Fruit fly (Drosophila melanogaster) whole organism, embryonic: ENCODE measurements around the gene CG1847.

ENCODE experiments used
- Blimp-1 ChIP-seq: fragments of 200-800 bp; sonication (Bioruptor generic); optimal IDR thresholded peaks from 3 replicates; lab custom pipeline; 2018; ENCODE audit warnings: missing biosample characterization, missing genetic modification characterization, mild to moderate bottlenecking, moderate library complexity, missing genetic modification reagents
- CG12219 ChIP-seq: fragments of 200-800 bp; sonication (Bioruptor generic); optimal IDR thresholded peaks from 3 replicates; lab custom pipeline; 2018; ENCODE audit warnings: missing biosample characterization, mild to moderate bottlenecking, missing genetic modification characterization
- CG13624 ChIP-seq: fragments of 200-800 bp; sonication (Bioruptor generic); optimal IDR thresholded peaks from 2 replicates; lab custom pipeline; 2016; ENCODE audit warnings: missing biosample characterization, missing genetic modification characterization
- CG15073 ChIP-seq: fragments of 200-800 bp; sonication (Bioruptor generic); optimal IDR thresholded peaks from 2 replicates; lab custom pipeline; 2016; ENCODE audit warnings: missing biosample characterization, missing genetic modification characterization
- CG1603 ChIP-seq: fragments of 200-800 bp; sonication (Bioruptor generic); optimal IDR thresholded peaks from 2 replicates; lab custom pipeline; 2019; ENCODE audit warnings: missing biosample characterization, mild to moderate bottlenecking, missing genetic modification characterization, moderate library complexity
- CG16863 ChIP-seq: fragments of 200-800 bp; sonication (Bioruptor generic); optimal IDR thresholded peaks from 3 replicates; lab custom pipeline; 2016; ENCODE audit warnings: missing biosample characterization, missing genetic modification characterization
- CG2678 ChIP-seq: fragments of 200-800 bp; sonication (Bioruptor generic); optimal IDR thresholded peaks from 3 replicates; lab custom pipeline; 2019; ENCODE audit warnings: missing biosample characterization, mild to moderate bottlenecking, missing genetic modification characterization, moderate library complexity
- CG34376 ChIP-seq: fragments of 200-800 bp; sonication (Bioruptor generic); optimal IDR thresholded peaks from 2 replicates; lab custom pipeline; 2018; ENCODE audit warnings: missing biosample characterization, mild to moderate bottlenecking, missing genetic modification characterization
- CG4424 ChIP-seq: fragments of 200-800 bp; sonication (Bioruptor generic); optimal IDR thresholded peaks from 3 replicates; lab custom pipeline; 2016; ENCODE audit warnings: missing biosample characterization, missing genetic modification characterization
- CG6791 ChIP-seq: fragments of 200-800 bp; sonication (Bioruptor generic); IDR thresholded peaks from 3 replicates; pipeline ENCODE4 v1.3.6; 2022; ENCODE audit warnings: missing biosample characterization, missing genetic modification characterization; ENCODE audit not compliant: partially characterized antibody
- CG6813 ChIP-seq: fragments of 200-800 bp; sonication (Bioruptor generic); optimal IDR thresholded peaks from 2 replicates; lab custom pipeline; 2017; ENCODE audit warnings: missing biosample characterization, missing genetic modification characterization, mild to moderate bottlenecking, moderate library complexity, missing genetic modification reagents
- CG6854 ChIP-seq: fragments of 200-800 bp; sonication (Bioruptor generic); optimal IDR thresholded peaks from 3 replicates; lab custom pipeline; 2017; ENCODE audit warnings: missing biosample characterization, mild to moderate bottlenecking, missing genetic modification characterization
- CG7271 ChIP-seq: fragments of 200-800 bp; sonication (Bioruptor generic); optimal IDR thresholded peaks from 2 replicates; lab custom pipeline; 2018; ENCODE audit warnings: missing biosample characterization, mild to moderate bottlenecking, missing genetic modification characterization, moderate library complexity
- CG8924 ChIP-seq: fragments of 200-800 bp; optimal IDR thresholded peaks from 3 replicates; lab custom pipeline; 2019; ENCODE audit warnings: missing biosample characterization, mild to moderate bottlenecking, missing genetic modification characterization, moderate library complexity
- CG9817 ChIP-seq: fragments of 200-800 bp; sonication (Bioruptor generic); optimal IDR thresholded peaks from 2 replicates; lab custom pipeline; 2018; ENCODE audit warnings: missing biosample characterization, mild to moderate bottlenecking, missing genetic modification characterization, moderate library complexity
- Chrac-16 ChIP-seq: fragments of 200-800 bp; sonication (Bioruptor generic); optimal IDR thresholded peaks from 3 replicates; lab custom pipeline; 2016; ENCODE audit warnings: missing biosample characterization, missing genetic modification characterization
- ERR ChIP-seq: fragments of 200-800 bp; sonication (Bioruptor generic); optimal IDR thresholded peaks from 2 replicates; lab custom pipeline; 2016; ENCODE audit warnings: missing biosample characterization, missing genetic modification characterization
- Hmr ChIP-seq: fragments of 200-800 bp; sonication (Bioruptor generic); optimal IDR thresholded peaks from 3 replicates; lab custom pipeline; 2017; ENCODE audit warnings: mild to moderate bottlenecking, missing biosample characterization, missing genetic modification reagents, missing genetic modification characterization
- Hr78 ChIP-seq, 2 experiments: fragments of 200-800 bp in 1 of 2; fragments of >200 bp in 1 of 2; sonication (Bioruptor generic) in 1 of 2; optimal IDR thresholded peaks; 2 replicates each; lab custom pipeline; 2017 to 2019; ENCODE audit warnings: missing biosample characterization in 2 of 2, missing genetic modification characterization in 2 of 2, mild to moderate bottlenecking in 1 of 2, moderate library complexity in 1 of 2
- MESR4 ChIP-seq: fragments of 200-800 bp; sonication (Bioruptor generic); optimal IDR thresholded peaks from 2 replicates; lab custom pipeline; 2018; ENCODE audit warnings: missing biosample characterization, mild to moderate bottlenecking, missing genetic modification characterization, moderate library complexity
- Med ChIP-seq: fragments of 200-800 bp; sonication (Bioruptor generic); peaks from one replicate; lab custom pipeline; 2016; ENCODE audit warnings: missing biosample characterization, missing genetic modification characterization, mild to moderate bottlenecking, inconsistent platforms, moderate library complexity
- Pdp1 ChIP-seq, 2 experiments: fragments of 200-800 bp; sonication (Bioruptor generic); optimal IDR thresholded peaks; 3 replicates each; lab custom pipeline; 2016; ENCODE audit warnings: missing biosample characterization in 2 of 2, missing genetic modification characterization in 2 of 2, mild to moderate bottlenecking in 1 of 2, moderate library complexity in 1 of 2
- Trl ChIP-seq, 3 experiments: fragments of >200 bp in 2 of 3; fragments of 200-800 bp in 1 of 3; sonication (Bioruptor generic) in 1 of 3; optimal IDR thresholded peaks; 2 replicates in 1 of 3; 3 replicates in 2 of 3; lab custom pipeline; 2016 to 2017; ENCODE audit warnings: missing biosample characterization in 1 of 3, missing genetic modification characterization in 1 of 3
- Vsx1 ChIP-seq: fragments of 200-800 bp; sonication (Bioruptor generic); optimal IDR thresholded peaks from 2 replicates; lab custom pipeline; 2017; ENCODE audit warnings: missing biosample characterization, mild to moderate bottlenecking, missing genetic modification characterization, missing genetic modification reagents
- Xrp1 ChIP-seq: fragments of 200-800 bp; sonication (Bioruptor generic); IDR thresholded peaks from 2 replicates; pipeline ENCODE4 v1.3.6; 2022; ENCODE audit warnings: missing biosample characterization, missing genetic modification characterization
- ara ChIP-seq: fragments of 200-800 bp; sonication (Bioruptor generic); IDR thresholded peaks from 2 replicates; pipeline ENCODE4 v1.3.6; 2022; ENCODE audit warnings: missing biosample characterization, missing genetic modification characterization
- cg ChIP-seq: fragments of 200-800 bp; sonication (Bioruptor generic); optimal IDR thresholded peaks from 3 replicates; lab custom pipeline; 2019; ENCODE audit warnings: missing biosample characterization, mild to moderate bottlenecking, missing genetic modification characterization, moderate library complexity
- crol ChIP-seq: fragments of 200-800 bp; sonication (Bioruptor generic); IDR thresholded peaks from 2 replicates; pipeline ENCODE4 v1.3.6; 2022; ENCODE audit warnings: missing biosample characterization, missing genetic modification characterization
- cwo ChIP-seq: fragments of 200-800 bp; sonication (Bioruptor generic); optimal IDR thresholded peaks from 3 replicates; lab custom pipeline; 2017; ENCODE audit warnings: missing biosample characterization, missing genetic modification characterization, mild to moderate bottlenecking, moderate library complexity, missing genetic modification reagents
- exex ChIP-seq: fragments of 200-800 bp; sonication (Bioruptor generic); optimal IDR thresholded peaks from 4 replicates; lab custom pipeline; 2018; ENCODE audit warnings: missing biosample characterization, mild to moderate bottlenecking, missing genetic modification characterization, moderate library complexity
- fd96Cb ChIP-seq: fragments of 200-800 bp; sonication (Bioruptor generic); optimal IDR thresholded peaks from 2 replicates; lab custom pipeline; 2018; ENCODE audit warnings: missing biosample characterization, mild to moderate bottlenecking, missing genetic modification characterization, moderate library complexity
- gem ChIP-seq: fragments of 200-800 bp; sonication (Bioruptor generic); optimal IDR thresholded peaks from 2 replicates; lab custom pipeline; 2019; ENCODE audit warnings: missing biosample characterization, mild to moderate bottlenecking, missing genetic modification characterization, moderate library complexity
- grau ChIP-seq: fragments of 200-800 bp; optimal IDR thresholded peaks from 3 replicates; lab custom pipeline; 2019; ENCODE audit warnings: missing biosample characterization, mild to moderate bottlenecking, missing genetic modification characterization, moderate library complexity
- grn ChIP-seq: fragments of 200-800 bp; sonication (Bioruptor generic); optimal IDR thresholded peaks from 3 replicates; lab custom pipeline; 2017; ENCODE audit warnings: missing biosample characterization, missing genetic modification characterization
- ind ChIP-seq: fragments of 200-800 bp; sonication (Bioruptor generic); optimal IDR thresholded peaks from 3 replicates; lab custom pipeline; 2016; ENCODE audit warnings: missing biosample characterization, missing genetic modification characterization
- jigr1 ChIP-seq: fragments of 200-800 bp; sonication (Bioruptor generic); IDR thresholded peaks from 3 replicates; pipeline ENCODE4 v1.3.6; 2022; ENCODE audit warnings: missing biosample characterization, missing genetic modification characterization
- knrl ChIP-seq: fragments of 200-800 bp; sonication (Bioruptor generic); IDR thresholded peaks from 3 replicates; pipeline ENCODE4 v1.3.6; 2022; ENCODE audit warnings: missing biosample characterization, missing genetic modification characterization; ENCODE audit not compliant: partially characterized antibody
- lilli ChIP-seq: fragments of 200-800 bp; sonication (Bioruptor generic); optimal IDR thresholded peaks from 3 replicates; lab custom pipeline; 2016; ENCODE audit warnings: missing biosample characterization, missing genetic modification characterization
- maf-S ChIP-seq: fragments of 200-800 bp; sonication (Bioruptor generic); optimal IDR thresholded peaks from 2 replicates; lab custom pipeline; 2016; ENCODE audit warnings: missing biosample characterization, missing genetic modification characterization
- mirr ChIP-seq: fragments of 200-800 bp; sonication (Bioruptor generic); optimal IDR thresholded peaks from 3 replicates; lab custom pipeline; 2018; ENCODE audit warnings: missing biosample characterization, mild to moderate bottlenecking, missing genetic modification characterization
- nom ChIP-seq: fragments of 200-800 bp; sonication (Bioruptor generic); optimal IDR thresholded peaks from 2 replicates; lab custom pipeline; 2017; ENCODE audit warnings: missing biosample characterization, missing genetic modification characterization, mild to moderate bottlenecking, moderate library complexity, missing genetic modification reagents
- peb ChIP-seq: fragments of 200-800 bp; sonication (Bioruptor generic); IDR thresholded peaks from 2 replicates; pipeline ENCODE4 v1.3.6; 2022; ENCODE audit warnings: missing biosample characterization, missing genetic modification characterization
- row ChIP-seq: fragments of 200-800 bp; sonication (Bioruptor generic); IDR thresholded peaks from 3 replicates; pipeline ENCODE4 v1.3.6; 2022; ENCODE audit warnings: missing biosample characterization, missing genetic modification characterization
- sd ChIP-seq: fragments of 200-800 bp; sonication (Bioruptor generic); optimal IDR thresholded peaks from 3 replicates; lab custom pipeline; 2018; ENCODE audit warnings: missing biosample characterization, mild to moderate bottlenecking, missing genetic modification characterization, moderate library complexity
- sr ChIP-seq: fragments of 200-800 bp; sonication (Bioruptor generic); IDR thresholded peaks from 3 replicates; pipeline ENCODE4 v1.3.6; 2022; ENCODE audit warnings: missing biosample characterization, missing genetic modification characterization
- sug ChIP-seq: fragments of 200-800 bp; optimal IDR thresholded peaks from 2 replicates; lab custom pipeline; 2019; ENCODE audit warnings: missing biosample characterization, mild to moderate bottlenecking, missing genetic modification characterization, moderate library complexity

CG1847 gene

dm6 chrX:11877165-11877564, 8.2 kb downstream of the CG1847 start, which contains the start of gene CG10352 (continued):
- TF ChIP-seq maf-S (GFP tag; lab: Kevin White, UChicago) (no peak), ind (GFP tag; lab: Kevin White, UChicago) (no peak)

dm6 chrX:11881686-11882085, 12.7 kb downstream of the CG1847 start:
- TF ChIP-seq gem, result no peak
- no peak for TF ChIP-seq ERR (GFP tag; lab: Kevin White, UChicago)
- peak; percentile 76 for TF ChIP-seq cwo
- TF ChIP-seq sr, result peak; percentile 88; the same call in 1 of the 3 replicates
- TF ChIP-seq ara (GFP tag; lab: Robert Waterston, UW), result no peak
- peak; percentile 69 for TF ChIP-seq nom (GFP tag; lab: Kevin White, UChicago)
- peak in 1 of 2 experiments; percentile 18 for TF ChIP-seq Trl (optimal IDR thresholded peaks at IDR 0.05; lab: Kevin White, UChicago)
- no peak for TF ChIP-seq Trl (GFP tag; optimal IDR thresholded peaks at IDR 0.05; lab: Kevin White, UChicago)

DNA sequence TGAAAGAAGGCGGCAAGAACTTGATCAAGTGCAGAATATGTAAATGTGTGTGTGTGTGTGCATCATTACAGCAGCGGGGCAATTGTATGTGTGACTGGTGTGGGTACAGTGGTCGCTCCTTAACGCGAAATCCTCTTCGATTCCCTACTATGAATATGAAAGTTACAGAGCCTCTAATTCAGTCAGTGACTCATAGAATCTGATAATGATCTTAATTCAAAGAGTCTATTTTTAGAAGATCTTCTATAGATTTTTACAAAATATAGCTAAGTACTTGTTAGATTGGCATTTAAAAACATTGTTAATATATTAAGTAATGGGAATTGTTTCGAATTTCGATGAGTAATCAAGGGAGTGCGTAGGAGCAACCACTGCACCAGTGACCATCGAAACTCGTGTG, 13.5 kb downstream of the CG1847 start:
- no peak for TF ChIP-seq CG13624
- TF ChIP-seq Chrac-16 (GFP tag; lab: Kevin White, UChicago), result no peak
- TF ChIP-seq CG7271, result no peak
- peak; percentile 8; the same call in 1 of the 3 replicates for TF ChIP-seq row (GFP tag; lab: Robert Waterston, UW)
- TF ChIP-seq MESR4 (GFP tag; lab: Kevin White, UChicago), result no peak
- no peak for TF ChIP-seq CG9817
- TF ChIP-seq Hr78 (GFP tag; optimal IDR thresholded peaks at IDR 0.05; lab: Kevin White, UChicago), result no peak
- no peak for TF ChIP-seq CG4424 (GFP tag; lab: Kevin White, UChicago)
- TF ChIP-seq crol, result no peak
- no peak for TF ChIP-seq Vsx1 (GFP tag; lab: Kevin White, UChicago)
- TF ChIP-seq CG16863 (GFP tag; lab: Kevin White, UChicago), result no peak
- TF ChIP-seq CG15073, result no peak
- no peak for TF ChIP-seq CG6791 (GFP tag; lab: Robert Waterston, UW)
- TF ChIP-seq CG8924 (tag; lab: Kevin White, UChicago), result no peak
- TF ChIP-seq CG12219 (GFP tag; lab: Kevin White, UChicago), result no peak
- no peak for TF ChIP-seq jigr1 (GFP tag; lab: Robert Waterston, UW)
- TF ChIP-seq Xrp1 (GFP tag; lab: Robert Waterston, UW), result no peak
- no peak for TF ChIP-seq CG2678 (tag; lab: Kevin White, UChicago)
- no peak for TF ChIP-seq fd96Cb (tag; lab: Kevin White, UChicago)
- TF ChIP-seq peb (GFP tag; lab: Robert Waterston, UW), result no peak
- no peak for TF ChIP-seq Hmr (GFP tag; lab: Kevin White, UChicago)
- peak; percentile 22 for TF ChIP-seq cg
- no peak for TF ChIP-seq knrl
- peak; percentile 68 for TF ChIP-seq grau (tag; lab: Kevin White, UChicago)
- no peak for TF ChIP-seq CG6854

dm6 chrX:11884134-11884533, 15.2 kb downstream of the CG1847 start:
- TF ChIP-seq mirr (GFP tag; lab: Kevin White, UChicago) (peak; percentile 30), CG34376 (GFP tag; lab: Kevin White, UChicago) (peak; percentile 58), Med (GFP tag; lab: Kevin White, UChicago) (peak; percentile 28), grn (GFP tag; lab: Kevin White, UChicago) (peak; percentile 31), Blimp-1 (GFP tag; lab: Kevin White, UChicago) (no peak), sd (tag; lab: Kevin White, UChicago) (peak; percentile 57), CG6813 (no peak), lilli (GFP tag; lab: Kevin White, UChicago) (peak; percentile 10), CG1603 (no peak), Pdp1 (GFP tag; optimal IDR thresholded peaks at IDR 0.05; lab: Kevin White, UChicago) (peak in 1 of 2 experiments; percentile 89), exex (peak; percentile 85), sug (peak; percentile 51)
